Worm (Caenorhabditis elegans) whole organism, L3 larva: Measurements from ENCODE around the gene F21G4.1.

Source experiments
- ama-1 ChIP-seq: fragments of 150-350 bp; optimal IDR thresholded peaks from 2 replicates; lab custom pipeline; 2018
- elt-2 ChIP-seq: sonication (generic microtip); optimal IDR thresholded peaks from 2 replicates; lab custom pipeline; 2016; ENCODE audit warnings: missing genetic modification reagents, mild to moderate bottlenecking, missing genetic modification characterization, missing compliant biosample characterization
- fos-1 ChIP-seq: fragments of 150-350 bp; optimal IDR thresholded peaks from 2 replicates; lab custom pipeline; 2014; ENCODE audit warnings: missing biosample characterization, missing genetic modification characterization
- lin-15B ChIP-seq: fragments of 150-350 bp; optimal IDR thresholded peaks from 2 replicates; lab custom pipeline; 2014; ENCODE audit warnings: missing biosample characterization, missing genetic modification characterization
- nhr-237 ChIP-seq: fragments of 150-350 bp; optimal IDR thresholded peaks from 2 replicates; lab custom pipeline; 2014; ENCODE audit warnings: missing biosample characterization, missing genetic modification characterization
- nhr-76 ChIP-seq: fragments of 150-350 bp; sonication (generic microtip); optimal IDR thresholded peaks from 5 replicates; lab custom pipeline; 2014; ENCODE audit warnings: missing biosample characterization, missing genetic modification characterization
- nhr-77 ChIP-seq: fragments of 150-350 bp; optimal IDR thresholded peaks from 2 replicates; lab custom pipeline; 2014; ENCODE audit warnings: missing biosample characterization, missing genetic modification characterization
- snpc-4 ChIP-seq: fragments of 150-350 bp; optimal IDR thresholded peaks from 2 replicates; lab custom pipeline; 2014; ENCODE audit warnings: missing biosample characterization, missing genetic modification characterization

DNA sequence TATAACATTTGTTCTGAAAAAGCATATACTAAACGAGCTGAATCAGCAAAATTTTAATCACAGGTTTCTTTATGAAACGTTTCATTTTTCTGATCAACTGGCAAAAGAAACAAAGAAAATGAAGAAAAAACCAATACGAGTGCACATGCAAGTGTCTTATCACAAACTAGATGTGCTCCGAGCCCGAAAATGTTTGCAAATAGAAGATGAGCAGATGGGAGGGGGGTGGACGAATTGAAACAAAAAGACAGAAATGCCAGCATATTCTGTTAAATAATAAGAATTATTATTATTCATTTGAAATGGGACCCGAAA, 41.8 kb upstream of the F21G4.1 start:
- TF ChIP-seq nhr-77 (tag; lab: Kevin White, UChicago) (no peak), nhr-76 (tag; lab: Kevin White, UChicago) (no peak), elt-2 (peak; percentile 67), fos-1 (no peak), ama-1 (lab: Kevin White, UChicago) (no peak), lin-15B (no peak), nhr-237 (tag; lab: Kevin White, UChicago) (no peak), snpc-4 (tag; lab: Kevin White, UChicago) (no peak)
